Fruit fly (Drosophila melanogaster): ENCODE results near the gene CG31624.

The CG31624 gene

DNA sequence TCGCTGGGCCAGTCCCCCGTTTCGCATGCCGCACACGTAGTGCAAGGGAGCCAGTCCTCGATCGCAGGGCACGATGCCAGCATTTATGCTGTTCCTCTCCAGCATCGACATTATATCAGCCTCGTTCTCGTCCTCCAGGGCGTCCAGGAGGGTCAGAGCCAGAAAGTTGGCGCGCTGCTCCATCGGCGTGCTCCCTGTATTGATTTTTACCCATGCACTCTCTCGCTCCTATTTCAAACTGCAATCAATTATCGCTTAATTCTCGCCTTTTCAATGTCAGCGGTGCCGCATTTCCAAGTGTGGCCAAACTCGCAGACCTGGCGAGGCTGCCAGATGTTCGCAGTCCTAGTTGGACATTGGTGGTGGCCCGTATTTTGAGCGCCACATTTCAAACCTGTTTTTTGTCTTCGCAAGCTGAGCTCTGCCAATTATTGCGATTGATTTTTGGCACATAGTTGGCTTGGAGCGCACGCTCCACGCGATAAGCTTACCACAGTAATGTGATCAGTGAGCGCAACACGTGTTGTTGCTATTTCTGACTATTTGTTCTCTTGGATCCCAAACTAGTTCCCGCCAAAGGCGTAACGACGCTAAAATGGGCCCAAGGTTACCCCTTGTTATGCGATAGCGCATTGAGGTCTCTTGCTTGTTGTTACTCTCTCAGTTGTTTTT lies 18.2 kb upstream of the CG31624 start, which contains the start of gene CG8679 (continued):
- TF ChIP-seq CG13624 (GFP tag; optimal IDR thresholded peaks at IDR 0.05) (peak; percentile 1), TFAM (GFP tag; optimal IDR thresholded peaks at IDR 0.05) (no peak), otp (GFP tag; IDR thresholded peaks at IDR 0.05) (peak; percentile 54; the same call in 1 of the 3 replicates), wor (GFP tag; IDR thresholded peaks at IDR 0.05) (no peak), tap (tag; optimal IDR thresholded peaks at IDR 0.05) (no peak), CG2129 (GFP tag; IDR thresholded peaks at IDR 0.05; ENCODE audit: partially characterized antibody) (no peak), sd (tag; optimal IDR thresholded peaks at IDR 0.05) (no peak), unpg (GFP tag; optimal IDR thresholded peaks at IDR 0.05) (no peak), pho (GFP tag; optimal IDR thresholded peaks at IDR 0.05) (no peak), tup (GFP tag; optimal IDR thresholded peaks at IDR 0.05) (no peak), C15 (GFP tag; IDR thresholded peaks at IDR 0.05) (no peak), Xrp1 (GFP tag; IDR thresholded peaks at IDR 0.05) (no peak), CG15601 (tag; optimal IDR thresholded peaks at IDR 0.05) (peak; percentile 31), Neu2 (GFP tag; optimal IDR thresholded peaks at IDR 0.05; ENCODE audit: borderline replicate concordance) (no peak), CG14667 (GFP tag; IDR thresholded peaks at IDR 0.05) (no peak), ttk (GFP tag; IDR thresholded peaks at IDR 0.05) (no peak), repo (GFP tag; optimal IDR thresholded peaks at IDR 0.05) (no peak), Gug (GFP tag; IDR thresholded peaks at IDR 0.05) (no peak), emc (GFP tag; optimal IDR thresholded peaks at IDR 0.05) (no peak), Bgb (GFP tag; IDR thresholded peaks at IDR 0.05; ENCODE audit: partially characterized antibody) (peak; percentile 39; the same call in 1 of the 2 replicates), chn (GFP tag; optimal IDR thresholded peaks at IDR 0.05) (no peak), lilli (GFP tag; optimal IDR thresholded peaks at IDR 0.05) (no peak), Nf-YA (GFP tag; IDR thresholded peaks at IDR 0.05) (no peak), Lpt (GFP tag; optimal IDR thresholded peaks at IDR 0.05) (no peak), kni (GFP tag; optimal IDR thresholded peaks at IDR 0.05) (no peak), CG13287 (GFP tag; IDR thresholded peaks at IDR 0.05; ENCODE audit: partially characterized antibody) (peak; percentile 69), Atf3 (GFP tag; optimal IDR thresholded peaks at IDR 0.05) (no peak), so (GFP tag; IDR thresholded peaks at IDR 0.05) (peak; percentile 76; the same call in 2 of the 3 replicates), lov (optimal IDR thresholded peaks at IDR 0.05) (no peak), lov (GFP tag; IDR thresholded peaks at IDR 0.05) (no peak), Fer3 (tag; optimal IDR thresholded peaks at IDR 0.05) (no peak), Gsc (GFP tag; IDR thresholded peaks at IDR 0.05) (no peak), CG31388 (GFP tag; optimal IDR thresholded peaks at IDR 0.05) (no peak), Atf-2 (GFP tag; optimal IDR thresholded peaks at IDR 0.05) (no peak), tin (GFP tag; optimal IDR thresholded peaks at IDR 0.05) (no peak), inv (GFP tag; IDR thresholded peaks at IDR 0.05; ENCODE audit: partially characterized antibody) (0 out of 2 replicates have a peak, but pooled peaks have one; percentile 21), CG14050 (GFP tag; IDR thresholded peaks at IDR 0.05) (no peak), CHES-1-like (GFP tag; optimal IDR thresholded peaks at IDR 0.05) (peak; percentile 16), CG5180 (GFP tag; optimal IDR thresholded peaks at IDR 0.05) (no peak), Dll (GFP tag; IDR thresholded peaks at IDR 0.05; ENCODE audit: partially characterized antibody) (peak; percentile 48; the same call in 1 of the 4 replicates), CG12391 (tag; optimal IDR thresholded peaks at IDR 0.05) (no peak), slp2 (GFP tag; optimal IDR thresholded peaks at IDR 0.05) (no peak), CG11504 (tag; optimal IDR thresholded peaks at IDR 0.05) (no peak), CG8359 (GFP tag; optimal IDR thresholded peaks at IDR 0.05; ENCODE audit: borderline replicate concordance) (no peak), mld (GFP tag; IDR thresholded peaks at IDR 0.05; ENCODE audit: partially characterized antibody) (no peak; the same call in 2 of the 3 replicates), CG9727 (GFP tag; optimal IDR thresholded peaks at IDR 0.05) (no peak), CG7556 (GFP tag; optimal IDR thresholded peaks at IDR 0.05) (no peak), Hey (tag; optimal IDR thresholded peaks at IDR 0.05) (no peak), HHEX (GFP tag; optimal IDR thresholded peaks at IDR 0.05) (no peak), Ets65A (GFP tag) (peak; percentile 74)
